Worm (Caenorhabditis elegans) whole organism, L4/young adult: Measurements from ENCODE around the gene irld-49.

Source experiments
- dao-5 ChIP-seq: sonication (generic microtip); optimal IDR thresholded peaks from 2 replicates; lab custom pipeline; 2016; ENCODE audit warnings: missing genotype, missing genetic modification characterization, moderate library complexity, missing compliant biosample characterization
- him-1 ChIP-seq: sonication (generic microtip); optimal IDR thresholded peaks from 2 replicates; lab custom pipeline; 2016; ENCODE audit warnings: missing genotype, missing genetic modification reagents, missing genetic modification characterization, missing compliant biosample characterization

DNA sequence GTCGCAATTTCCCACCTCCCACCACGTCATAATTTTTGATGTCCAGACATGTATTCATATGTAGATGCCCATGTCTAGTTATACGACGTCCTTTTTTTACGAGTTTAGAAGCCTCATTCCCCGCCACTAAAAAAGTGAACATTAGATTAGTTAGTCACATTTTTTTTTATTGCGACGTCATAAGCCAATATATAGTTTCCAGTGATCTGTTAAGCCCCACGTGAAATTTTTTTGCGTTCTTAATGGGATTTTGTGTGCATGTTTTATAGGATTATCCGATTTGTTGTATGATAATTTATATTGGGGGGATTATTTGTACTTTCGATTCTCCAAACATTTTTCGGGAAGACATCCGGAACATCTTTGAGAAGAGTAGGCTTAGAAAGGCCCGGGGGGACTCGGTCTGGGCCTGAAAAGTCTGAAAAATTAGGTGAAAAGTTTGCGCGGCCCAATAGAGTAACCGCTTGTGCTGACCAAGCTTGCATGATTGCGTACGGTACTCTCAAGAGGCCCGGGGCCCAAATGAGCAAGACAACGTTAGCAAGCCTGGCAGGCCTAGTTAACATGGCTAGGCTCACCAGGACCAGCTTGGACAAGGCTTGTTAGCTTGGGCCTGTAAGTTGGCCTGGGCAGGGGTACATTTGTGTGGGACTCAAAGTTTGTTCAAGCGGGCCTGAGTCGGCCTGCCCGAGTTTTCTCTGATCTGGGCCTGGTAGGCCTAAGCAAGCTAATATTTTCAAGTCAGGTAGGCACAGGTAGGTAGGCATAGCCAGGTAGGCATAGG, 21.4 kb downstream of the irld-49 start:
- TF ChIP-seq dao-5 (tag; lab: Kevin White, UChicago): no peak
- no peak for TF ChIP-seq him-1
